Worm (Caenorhabditis elegans) whole organism, L2 larva: Measurements from ENCODE around the gene C52E2.2.

Source experiments
- F13H6.1 ChIP-seq: sonication (generic microtip); optimal IDR thresholded peaks from 2 replicates; lab custom pipeline; 2016; ENCODE audit warnings: missing genetic modification characterization, missing compliant biosample characterization
- R02D3.7 ChIP-seq: fragments of 150-350 bp; optimal IDR thresholded peaks from 2 replicates; lab custom pipeline; 2014; ENCODE audit warnings: missing biosample characterization, missing genetic modification characterization
- Y55F3AM.14 ChIP-seq: fragments of 200-800 bp; sonication (Bioruptor generic); optimal IDR thresholded peaks from 2 replicates; lab custom pipeline; 2018; ENCODE audit warnings: mild to moderate bottlenecking, missing genetic modification characterization, missing compliant biosample characterization
- ZK546.5 ChIP-seq: sonication (generic microtip); optimal IDR thresholded peaks from 2 replicates; lab custom pipeline; 2017; ENCODE audit warnings: missing biosample characterization, missing genetic modification characterization
- alr-1 ChIP-seq: fragments of 150-350 bp; optimal IDR thresholded peaks from 2 replicates; lab custom pipeline; 2014; ENCODE audit warnings: missing biosample characterization, missing genetic modification characterization
- aly-2 ChIP-seq: fragments of 150-350 bp; optimal IDR thresholded peaks from 2 replicates; lab custom pipeline; 2014; ENCODE audit warnings: missing biosample characterization, missing genetic modification characterization
- ceh-16 ChIP-seq: fragments of 150-350 bp; optimal IDR thresholded peaks from 2 replicates; lab custom pipeline; 2014; ENCODE audit warnings: missing biosample characterization, missing genetic modification characterization
- crh-2 ChIP-seq: sonication (generic microtip); optimal IDR thresholded peaks from 2 replicates; lab custom pipeline; 2017; ENCODE audit warnings: missing biosample characterization, missing genetic modification characterization
- dmd-4 ChIP-seq: sonication (generic microtip); optimal IDR thresholded peaks from 2 replicates; lab custom pipeline; 2017; ENCODE audit warnings: missing biosample characterization, missing genetic modification characterization
- egl-27 ChIP-seq: sonication (generic microtip); optimal IDR thresholded peaks from 3 replicates; lab custom pipeline; 2017; ENCODE audit warnings: missing biosample characterization, missing genetic modification reagents, missing genetic modification characterization
- elt-1 ChIP-seq: fragments of 150-350 bp; optimal IDR thresholded peaks from 2 replicates; lab custom pipeline; 2014; ENCODE audit warnings: missing biosample characterization, missing genetic modification characterization
- elt-3 ChIP-seq: sonication (generic microtip); optimal IDR thresholded peaks from 2 replicates; lab custom pipeline; 2017; ENCODE audit warnings: missing biosample characterization, missing genetic modification characterization
- fos-1 ChIP-seq: fragments of 150-350 bp; optimal IDR thresholded peaks from 2 replicates; lab custom pipeline; 2014; ENCODE audit warnings: missing biosample characterization, missing genetic modification characterization
- gmeb-1 ChIP-seq: fragments of 150-350 bp; optimal IDR thresholded peaks from 2 replicates; lab custom pipeline; 2014; ENCODE audit warnings: missing biosample characterization, missing genetic modification characterization
- lin-11 ChIP-seq: fragments of 150-350 bp; sonication (generic microtip); optimal IDR thresholded peaks from 2 replicates; lab custom pipeline; 2014; ENCODE audit warnings: missing biosample characterization, missing genetic modification characterization, inconsistent platforms, mixed read lengths
- lin-13 ChIP-seq: fragments of 150-350 bp; optimal IDR thresholded peaks from 2 replicates; lab custom pipeline; 2014; ENCODE audit warnings: missing biosample characterization, missing genetic modification reagents, missing genetic modification characterization
- lsy-2 ChIP-seq, 2 experiments: fragments of 150-350 bp in 1 of 2; sonication (generic microtip) in 1 of 2; optimal IDR thresholded peaks; 2 replicates each; lab custom pipeline; 2014 to 2017; ENCODE audit warnings: missing biosample characterization in 2 of 2, missing genetic modification characterization in 2 of 2
- mab-5 ChIP-seq: fragments of 150-350 bp; optimal IDR thresholded peaks from 2 replicates; lab custom pipeline; 2014; ENCODE audit warnings: missing biosample characterization, missing genetic modification characterization
- mdl-1 ChIP-seq, 2 experiments: fragments of 150-350 bp in 1 of 2; sonication (generic microtip) in 1 of 2; optimal IDR thresholded peaks; 2 replicates each; lab custom pipeline; 2017; ENCODE audit warnings: missing biosample characterization in 2 of 2, missing genetic modification characterization in 2 of 2
- nhr-10 ChIP-seq: sonication (generic microtip); optimal IDR thresholded peaks from 2 replicates; lab custom pipeline; 2017; ENCODE audit warnings: missing biosample characterization, missing genetic modification characterization
- nhr-11 ChIP-seq: fragments of 150-350 bp; optimal IDR thresholded peaks from 2 replicates; lab custom pipeline; 2014; ENCODE audit warnings: missing biosample characterization, missing genetic modification characterization
- nhr-21 ChIP-seq: fragments of 150-350 bp; optimal IDR thresholded peaks from 2 replicates; lab custom pipeline; 2014; ENCODE audit warnings: missing biosample characterization, missing genetic modification characterization
- nhr-23 ChIP-seq: fragments of 150-350 bp; optimal IDR thresholded peaks from 2 replicates; lab custom pipeline; 2014; ENCODE audit warnings: missing biosample characterization, missing genetic modification reagents, missing genetic modification characterization
- nhr-237 ChIP-seq: fragments of 150-350 bp; optimal IDR thresholded peaks from 2 replicates; lab custom pipeline; 2014; ENCODE audit warnings: missing biosample characterization, missing genetic modification characterization
- nhr-25 ChIP-seq: fragments of 150-350 bp; sonication (generic microtip); optimal IDR thresholded peaks from 3 replicates; lab custom pipeline; 2014; ENCODE audit warnings: missing biosample characterization, missing genetic modification characterization
- nhr-6 ChIP-seq: fragments of 150-350 bp; optimal IDR thresholded peaks from 2 replicates; lab custom pipeline; 2014; ENCODE audit warnings: missing biosample characterization, missing genetic modification characterization
- nhr-77 ChIP-seq: fragments of 150-350 bp; optimal IDR thresholded peaks from 2 replicates; lab custom pipeline; 2014; ENCODE audit warnings: missing biosample characterization, missing genetic modification characterization
- sma-9 ChIP-seq, 2 experiments: fragments of 150-350 bp in 1 of 2; sonication (generic microtip) in 1 of 2; optimal IDR thresholded peaks; 2 replicates each; lab custom pipeline; 2014 to 2016; ENCODE audit warnings: missing genetic modification characterization in 2 of 2, mild to moderate bottlenecking in 1 of 2, missing biosample characterization in 1 of 2, missing compliant biosample characterization in 1 of 2, missing genetic modification reagents in 1 of 2, moderate library complexity in 1 of 2
- snpc-4 ChIP-seq: fragments of 150-350 bp; optimal IDR thresholded peaks from 2 replicates; lab custom pipeline; 2014; ENCODE audit warnings: missing biosample characterization, missing genetic modification characterization
- unc-39 ChIP-seq: fragments of 150-350 bp; optimal IDR thresholded peaks from 2 replicates; lab custom pipeline; 2014; ENCODE audit warnings: missing biosample characterization, missing genetic modification characterization
- unc-55 ChIP-seq: fragments of 150-350 bp; sonication (generic microtip); optimal IDR thresholded peaks from 3 replicates; lab custom pipeline; 2014; ENCODE audit warnings: missing biosample characterization, missing genetic modification reagents, missing genetic modification characterization
- unc-62 ChIP-seq: fragments of 150-350 bp; optimal IDR thresholded peaks from 2 replicates; lab custom pipeline; 2014; ENCODE audit warnings: missing biosample characterization, missing genetic modification reagents, missing genetic modification characterization
- zag-1 ChIP-seq: fragments of 150-350 bp; optimal IDR thresholded peaks from 2 replicates; lab custom pipeline; 2014; ENCODE audit warnings: missing biosample characterization, missing genetic modification characterization
- ztf-11 ChIP-seq: sonication (generic microtip); optimal IDR thresholded peaks from 2 replicates; lab custom pipeline; 2017; ENCODE audit warnings: missing biosample characterization, missing genetic modification characterization
- ztf-4 ChIP-seq: fragments of 150-350 bp; optimal IDR thresholded peaks from 2 replicates; lab custom pipeline; 2014; ENCODE audit warnings: missing biosample characterization, missing genetic modification characterization

The C52E2.2 gene

DNA sequence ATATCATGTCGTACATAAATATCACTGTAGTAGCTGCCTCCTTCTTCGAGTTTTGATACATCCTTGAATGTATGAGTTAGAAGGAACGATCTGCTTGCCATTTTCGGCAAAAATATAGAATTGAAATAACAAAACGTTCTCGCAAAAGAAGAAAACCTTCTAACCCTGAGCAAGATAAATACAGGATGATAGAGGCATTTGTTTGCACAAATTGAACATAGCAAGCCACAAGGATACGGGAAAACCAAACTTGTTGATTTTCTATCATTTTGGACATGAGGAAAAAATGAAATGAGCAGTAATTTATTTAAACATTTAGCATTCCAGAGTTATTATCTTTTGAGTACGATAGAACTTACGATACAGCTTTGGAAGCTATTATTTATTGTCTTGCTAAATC, 36.5 kb downstream of the C52E2.2 start, which contains the start of gene math-8:
math-8 (minus strand) TSS at position 101 of the 400 bp plus-strand sequence.
- TF ChIP-seq fos-1 (tag; lab: Kevin White, UChicago) = no peak
- no peak for TF ChIP-seq nhr-23 (tag; lab: Kevin White, UChicago)
- no peak for TF ChIP-seq ztf-4 (tag; lab: Kevin White, UChicago)
- TF ChIP-seq unc-39 (tag; lab: Kevin White, UChicago) = no peak

DNA sequence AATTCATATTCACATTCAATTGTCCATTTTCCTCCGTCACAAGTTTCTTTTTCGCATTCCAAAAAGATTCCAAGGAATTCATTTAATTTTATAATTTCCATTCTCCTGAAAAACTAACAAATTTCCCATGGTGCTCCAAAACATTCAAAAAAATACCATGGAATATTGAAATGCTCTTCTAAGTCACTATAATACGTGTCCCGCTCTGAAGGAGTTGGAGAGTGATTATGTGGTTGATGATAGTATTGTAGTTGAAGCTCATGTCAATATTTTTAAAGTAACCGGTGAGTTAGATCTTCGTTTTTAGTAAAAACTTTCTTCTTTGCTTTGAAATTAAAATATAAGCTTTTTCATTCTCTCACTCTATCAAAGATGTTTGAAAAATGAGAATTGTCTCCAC, 38.1 kb downstream of the C52E2.2 start, which contains the start of gene math-9:
math-9 (minus strand) TSS at position 101 of the 400 bp plus-strand sequence.
- TF ChIP-seq ztf-4 (tag; lab: Kevin White, UChicago) (no peak), gmeb-1 (no peak)
- TF ChIP-seq, all 48 proteins: peak for 0

DNA sequence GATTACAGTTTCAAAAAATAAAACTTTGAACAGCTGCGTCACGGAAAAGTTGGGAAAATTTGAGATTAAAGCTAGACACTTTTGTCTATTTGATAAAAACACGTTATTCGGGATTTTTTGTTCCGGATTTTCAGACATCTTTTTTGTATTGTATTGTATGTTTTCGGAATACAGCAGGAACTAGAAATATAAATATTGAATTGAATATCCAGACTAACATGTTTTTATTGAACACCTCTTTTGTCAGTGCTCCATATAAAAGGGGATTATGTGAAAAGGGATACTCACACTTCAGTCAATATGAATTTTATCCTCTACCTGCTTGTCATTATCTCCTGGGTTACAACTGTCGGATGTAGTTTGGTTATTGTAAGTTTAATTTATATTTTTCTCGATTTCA, 41.3 kb downstream of the C52E2.2 start, which contains the start of gene C16C4.1:
C16C4.1 (plus strand) TSS at position 301 of the 400 bp plus-strand sequence.
- TF ChIP-seq lin-13 (GFP tag; lab: Kevin White, UChicago) (no peak), nhr-6 (no peak), sma-9 (GFP tag; optimal IDR thresholded peaks at IDR 0.05; lab: Kevin White, UChicago) (no peak), sma-9 (tag; optimal IDR thresholded peaks at IDR 0.05; lab: Kevin White, UChicago) (no peak), ztf-11 (tag; lab: Kevin White, UChicago) (no peak), ceh-16 (no peak), F13H6.1 (no peak), ztf-4 (tag; lab: Kevin White, UChicago) (no peak), R02D3.7 (tag; lab: Kevin White, UChicago) (no peak), alr-1 (tag; lab: Kevin White, UChicago) (no peak), fos-1 (tag; lab: Kevin White, UChicago) (no peak), nhr-237 (tag; lab: Kevin White, UChicago) (no peak), zag-1 (tag; lab: Kevin White, UChicago) (no peak), nhr-25 (tag; lab: Kevin White, UChicago) (no peak), unc-62 (GFP tag; lab: Kevin White, UChicago) (no peak), Y55F3AM.14 (GFP tag; lab: Kevin White, UChicago) (no peak), aly-2 (tag; lab: Kevin White, UChicago) (no peak), lin-11 (tag; lab: Kevin White, UChicago) (no peak), dmd-4 (no peak), mdl-1 (tag; optimal IDR thresholded peaks at IDR 0.05; lab: Kevin White, UChicago) (no peak), lsy-2 (tag; optimal IDR thresholded peaks at IDR 0.05; lab: Kevin White, UChicago) (no peak)

DNA sequence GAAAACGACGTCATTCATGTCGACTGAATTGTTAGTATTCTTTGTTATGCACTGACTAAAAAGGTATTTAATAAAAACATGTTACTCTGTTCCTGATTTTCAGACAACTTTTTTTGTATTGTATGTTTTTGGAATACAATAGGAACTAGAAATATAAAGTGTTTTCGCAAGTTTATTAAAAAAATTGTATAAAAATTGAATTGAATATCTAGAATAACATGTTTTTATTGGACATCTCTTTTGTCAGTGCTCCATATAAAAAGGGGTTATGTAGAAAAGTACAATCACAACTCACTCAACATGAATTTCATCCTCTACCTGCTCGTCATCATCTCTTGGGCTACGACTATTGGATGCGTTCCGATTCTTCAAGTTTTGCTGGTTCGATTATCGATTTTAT, 42.7 kb downstream of the C52E2.2 start, which contains the start of gene C46F9.5:
C46F9.5 (plus strand) TSS at position 301 of the 400 bp plus-strand sequence.
- TF ChIP-seq alr-1 (tag; lab: Kevin White, UChicago) (no peak), lsy-2 (tag; optimal IDR thresholded peaks at IDR 0.05; lab: Kevin White, UChicago) (no peak), nhr-10 (tag; lab: Kevin White, UChicago) (no peak), unc-39 (tag; lab: Kevin White, UChicago) (no peak), ceh-16 (no peak), ztf-4 (tag; lab: Kevin White, UChicago) (no peak), crh-2 (tag; lab: Kevin White, UChicago) (no peak), nhr-77 (tag; lab: Kevin White, UChicago) (no peak), nhr-11 (tag; lab: Kevin White, UChicago) (no peak), elt-3 (tag; lab: Kevin White, UChicago) (no peak), nhr-25 (tag; lab: Kevin White, UChicago) (no peak), nhr-21 (no peak)

DNA sequence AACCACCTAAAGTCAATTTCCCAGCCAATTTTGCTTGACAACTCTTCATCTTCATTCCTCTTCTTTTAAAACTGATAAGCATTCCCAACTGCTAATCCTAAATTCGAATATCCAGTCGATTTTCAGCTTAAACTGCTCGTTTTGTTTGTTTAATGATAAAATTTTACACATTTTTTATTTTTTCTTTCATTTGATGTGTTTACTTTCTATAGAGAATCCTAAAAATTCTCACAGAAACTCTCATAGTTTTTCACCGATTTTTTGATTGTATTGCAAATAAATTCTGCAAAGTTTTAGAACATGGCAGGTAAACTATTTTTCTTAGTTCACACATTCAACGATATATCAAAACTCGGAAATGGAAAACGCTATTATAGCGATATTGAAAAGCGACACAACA, 43.2 kb downstream of the C52E2.2 start, which contains the start of gene math-25:
math-25 (plus strand) TSS at position 301 of the 400 bp plus-strand sequence.
- TF ChIP-seq ztf-4 (tag; lab: Kevin White, UChicago) = no peak
- TF ChIP-seq nhr-21 = no peak
- no peak for TF ChIP-seq elt-1 (tag; lab: Kevin White, UChicago)
- no peak for TF ChIP-seq zag-1 (tag; lab: Kevin White, UChicago)
- TF ChIP-seq lin-13 (GFP tag; lab: Kevin White, UChicago) = no peak
- TF ChIP-seq mab-5 (tag; lab: Kevin White, UChicago) = no peak
- TF ChIP-seq ZK546.5 (tag; lab: Kevin White, UChicago) = no peak
- no peak for TF ChIP-seq nhr-25 (tag; lab: Kevin White, UChicago)
- TF ChIP-seq snpc-4 (tag; lab: Kevin White, UChicago) = no peak
- TF ChIP-seq ceh-16 = no peak
- no peak for TF ChIP-seq R02D3.7 (tag; lab: Kevin White, UChicago)
- no peak for TF ChIP-seq dmd-4
- no peak for TF ChIP-seq nhr-237 (tag; lab: Kevin White, UChicago)
- no peak for TF ChIP-seq egl-27 (tag; lab: Kevin White, UChicago)
- no peak for TF ChIP-seq unc-39 (tag; lab: Kevin White, UChicago)
- TF ChIP-seq sma-9 (GFP tag; optimal IDR thresholded peaks at IDR 0.05; lab: Kevin White, UChicago) = no peak
- no peak for TF ChIP-seq sma-9 (tag; optimal IDR thresholded peaks at IDR 0.05; lab: Kevin White, UChicago)
- no peak for TF ChIP-seq unc-55 (GFP tag; lab: Kevin White, UChicago)
- TF ChIP-seq nhr-6 = no peak
